Fruit fly (Drosophila melanogaster) whole organism, prepupa: ENCODE measurements around the gene CG13884.

Experiments
- CG10631 ChIP-seq: fragments of 200-800 bp; sonication (Bioruptor generic); optimal IDR thresholded peaks from 2 replicates; lab custom pipeline; 2016; ENCODE audit warnings: missing biosample characterization, missing genetic modification characterization
- CG10669 ChIP-seq: fragments of 200-800 bp; sonication (Bioruptor generic); optimal IDR thresholded peaks from 3 replicates; lab custom pipeline; 2018; ENCODE audit warnings: missing biosample characterization, mild to moderate bottlenecking, missing genetic modification characterization, moderate library complexity
- CG11762 ChIP-seq: fragments of 200-800 bp; sonication (Bioruptor generic); optimal IDR thresholded peaks from 3 replicates; lab custom pipeline; 2016; ENCODE audit warnings: missing biosample characterization, missing genetic modification characterization; ENCODE audit not compliant: insufficient read depth
- CG11902 ChIP-seq: fragments of 200-800 bp; sonication (Bioruptor generic); optimal IDR thresholded peaks from 3 replicates; lab custom pipeline; 2016; ENCODE audit warnings: missing biosample characterization, missing genetic modification characterization
- CG15336 ChIP-seq: fragments of 200-800 bp; sonication (Bioruptor generic); IDR thresholded peaks from 2 replicates; pipeline ENCODE4 v1.3.6; 2022; ENCODE audit warnings: missing biosample characterization, missing genetic modification characterization
- CG1621 ChIP-seq: fragments of 200-800 bp; sonication (Bioruptor generic); optimal IDR thresholded peaks from 3 replicates; lab custom pipeline; 2018; ENCODE audit warnings: missing biosample characterization, mild to moderate bottlenecking, missing genetic modification characterization
- CG3919 ChIP-seq: fragments of 200-800 bp; sonication (Bioruptor generic); optimal IDR thresholded peaks from 3 replicates; lab custom pipeline; 2016; ENCODE audit warnings: missing biosample characterization, missing genetic modification characterization
- CG6163 ChIP-seq: fragments of 200-800 bp; sonication (Bioruptor generic); IDR thresholded peaks from 3 replicates; pipeline ENCODE4 v1.3.6; 2022; ENCODE audit warnings: missing biosample characterization, missing genetic modification characterization
- CG6276 ChIP-seq: fragments of 200-800 bp; sonication (Bioruptor generic); optimal IDR thresholded peaks from 2 replicates; lab custom pipeline; 2017; ENCODE audit warnings: missing biosample characterization, mild to moderate bottlenecking, missing genetic modification characterization
- CG6792 ChIP-seq: fragments of 200-800 bp; sonication (Bioruptor generic); optimal IDR thresholded peaks from 3 replicates; lab custom pipeline; 2016; ENCODE audit warnings: missing biosample characterization, missing genetic modification characterization
- CG6808 ChIP-seq: fragments of 200-800 bp; sonication (Bioruptor generic); optimal IDR thresholded peaks from 3 replicates; lab custom pipeline; 2017; ENCODE audit warnings: missing biosample characterization, missing genetic modification characterization, mild to moderate bottlenecking, moderate library complexity, missing genetic modification reagents
- CG6854 ChIP-seq: fragments of 200-800 bp; sonication (Bioruptor generic); optimal IDR thresholded peaks from 2 replicates; lab custom pipeline; 2017; ENCODE audit warnings: missing biosample characterization, mild to moderate bottlenecking, missing genetic modification characterization
- CG8119 ChIP-seq: fragments of 200-800 bp; sonication (Bioruptor generic); IDR thresholded peaks from 3 replicates; pipeline ENCODE4 v1.3.6; 2022; ENCODE audit warnings: missing biosample characterization, missing genetic modification characterization
- CG8319 ChIP-seq: fragments of 200-800 bp; sonication (Bioruptor generic); optimal IDR thresholded peaks from 3 replicates; lab custom pipeline; 2016; ENCODE audit warnings: missing biosample characterization, missing genetic modification characterization
- CG8632 ChIP-seq: fragments of 200-800 bp; sonication (Bioruptor generic); optimal IDR thresholded peaks from 3 replicates; lab custom pipeline; 2016; ENCODE audit warnings: missing biosample characterization, missing genetic modification characterization
- CG9139 ChIP-seq: fragments of 200-800 bp; sonication (Bioruptor generic); optimal IDR thresholded peaks from 3 replicates; lab custom pipeline; 2017; ENCODE audit warnings: missing biosample characterization, mild to moderate bottlenecking, missing genetic modification characterization
- Eip75B ChIP-seq: fragments of 200-800 bp; sonication (Bioruptor generic); optimal IDR thresholded peaks from 3 replicates; lab custom pipeline; 2016; ENCODE audit warnings: missing biosample characterization, missing genetic modification characterization
- Eip78C ChIP-seq: fragments of 200-800 bp; sonication (Bioruptor generic); peaks from one replicate; lab custom pipeline; 2016; ENCODE audit warnings: missing biosample characterization, missing genetic modification characterization
- Eip93F ChIP-seq: fragments of 200-800 bp; sonication (Bioruptor generic); optimal IDR thresholded peaks from 2 replicates; lab custom pipeline; 2016; ENCODE audit warnings: missing biosample characterization, mild to moderate bottlenecking, missing genetic modification characterization
- Ets21C ChIP-seq: fragments of 200-800 bp; sonication (Bioruptor generic); optimal IDR thresholded peaks from 3 replicates; lab custom pipeline; 2016; ENCODE audit warnings: missing biosample characterization, missing genetic modification characterization
- Gug ChIP-seq: fragments of 200-800 bp; sonication (Bioruptor generic); IDR thresholded peaks from 2 replicates; pipeline ENCODE4 v1.3.6; 2022; ENCODE audit warnings: missing biosample characterization, missing genetic modification characterization
- Hr38 ChIP-seq: sonication (Bioruptor generic); optimal IDR thresholded peaks from 2 replicates; lab custom pipeline; 2016; ENCODE audit warnings: missing biosample characterization, missing genetic modification characterization
- Hr39 ChIP-seq: fragments of 200-800 bp; sonication (Bioruptor generic); optimal IDR thresholded peaks from 2 replicates; lab custom pipeline; 2016; ENCODE audit warnings: missing biosample characterization, missing genetic modification characterization
- Lpt ChIP-seq: fragments of 200-800 bp; sonication (Bioruptor generic); optimal IDR thresholded peaks from 3 replicates; lab custom pipeline; 2016; ENCODE audit warnings: missing biosample characterization, missing genetic modification characterization
- Met ChIP-seq: fragments of 200-800 bp; sonication (Bioruptor generic); optimal IDR thresholded peaks from 3 replicates; lab custom pipeline; 2016; ENCODE audit warnings: missing biosample characterization, missing genetic modification characterization
- OdsH ChIP-seq: fragments of 200-800 bp; sonication (Bioruptor generic); optimal IDR thresholded peaks from 3 replicates; lab custom pipeline; 2016; ENCODE audit warnings: missing biosample characterization, missing genetic modification characterization
- Smox ChIP-seq: fragments of 200-800 bp; sonication (Bioruptor generic); optimal IDR thresholded peaks from 3 replicates; lab custom pipeline; 2016; ENCODE audit warnings: missing biosample characterization, missing genetic modification characterization
- Sox102F ChIP-seq: fragments of 200-800 bp; sonication (Bioruptor generic); optimal IDR thresholded peaks from 2 replicates; lab custom pipeline; 2016; ENCODE audit warnings: missing biosample characterization, mild to moderate bottlenecking, missing genetic modification characterization
- Sox14 ChIP-seq: fragments of 200-800 bp; sonication (Bioruptor generic); optimal IDR thresholded peaks from 3 replicates; lab custom pipeline; 2016; ENCODE audit warnings: missing biosample characterization, missing genetic modification characterization
- acj6 ChIP-seq: fragments of 200-800 bp; sonication (Bioruptor generic); optimal IDR thresholded peaks from 3 replicates; lab custom pipeline; 2016; ENCODE audit warnings: missing biosample characterization, missing genetic modification characterization
- dac ChIP-seq: fragments of 200-800 bp; sonication (Bioruptor generic); optimal IDR thresholded peaks from 2 replicates; lab custom pipeline; 2017; ENCODE audit warnings: missing biosample characterization, mild to moderate bottlenecking, missing genetic modification characterization
- dsx ChIP-seq: fragments of 200-800 bp; optimal IDR thresholded peaks from 3 replicates; lab custom pipeline; 2019; ENCODE audit warnings: missing biosample characterization, mild to moderate bottlenecking, missing genetic modification characterization, moderate library complexity; ENCODE audit not compliant: poor library complexity, severe bottlenecking
- eg ChIP-seq: fragments of 200-800 bp; sonication (Bioruptor generic); IDR thresholded peaks from 3 replicates; pipeline ENCODE4 v1.3.6; 2022; ENCODE audit warnings: missing biosample characterization, missing genetic modification characterization
- esn ChIP-seq: fragments of 200-800 bp; sonication (Bioruptor generic); optimal IDR thresholded peaks from 2 replicates; lab custom pipeline; 2016; ENCODE audit warnings: missing biosample characterization, mild to moderate bottlenecking, missing genetic modification characterization, moderate library complexity
- fkh ChIP-seq: fragments of 200-800 bp; sonication (Bioruptor generic); optimal IDR thresholded peaks from 3 replicates; lab custom pipeline; 2017; ENCODE audit warnings: missing biosample characterization, mild to moderate bottlenecking, missing genetic modification characterization, moderate library complexity
- net ChIP-seq: fragments of 200-800 bp; sonication (Bioruptor generic); optimal IDR thresholded peaks from 3 replicates; lab custom pipeline; 2016; ENCODE audit warnings: missing biosample characterization, missing genetic modification characterization
- pdm3 ChIP-seq: fragments of 200-800 bp; sonication (Bioruptor generic); optimal IDR thresholded peaks from 3 replicates; lab custom pipeline; 2016; ENCODE audit warnings: missing biosample characterization, missing genetic modification characterization
- ss ChIP-seq, 2 experiments: fragments of 200-800 bp; sonication (Bioruptor generic); optimal IDR thresholded peaks; 2 replicates in 1 of 2; 3 replicates in 1 of 2; lab custom pipeline; 2017 to 2018; ENCODE audit warnings: mild to moderate bottlenecking in 2 of 2, missing biosample characterization in 2 of 2, missing genetic modification characterization in 2 of 2, moderate library complexity in 1 of 2
- svp ChIP-seq: fragments of 200-800 bp; sonication (Bioruptor generic); peaks from one replicate; lab custom pipeline; 2016; ENCODE audit warnings: missing biosample characterization, missing genetic modification characterization
- topi ChIP-seq: fragments of 200-800 bp; sonication (Bioruptor generic); optimal IDR thresholded peaks from 3 replicates; lab custom pipeline; 2016; ENCODE audit warnings: missing biosample characterization, missing genetic modification characterization
- vri ChIP-seq: fragments of 200-800 bp; sonication (Bioruptor generic); optimal IDR thresholded peaks from 3 replicates; lab custom pipeline; 2016; ENCODE audit warnings: missing biosample characterization, mild to moderate bottlenecking, missing genetic modification characterization

The CG13884 gene

dm6 chr3L:320798-321197 lies 45.4 kb downstream of the CG13884 start:
- no peak for TF ChIP-seq CG3919 (GFP tag; lab: Kevin White, UChicago)
- no peak for TF ChIP-seq topi (GFP tag; lab: Kevin White, UChicago)
- TF ChIP-seq dac (GFP tag; lab: Kevin White, UChicago) = no peak
- TF ChIP-seq Met (GFP tag; lab: Kevin White, UChicago) = no peak
- TF ChIP-seq CG6854 (GFP tag; lab: Kevin White, UChicago) = no peak
- no peak for TF ChIP-seq CG6163 (GFP tag; lab: Robert Waterston, UW)
- TF ChIP-seq OdsH = no peak
- TF ChIP-seq Lpt (GFP tag; lab: Kevin White, UChicago) = no peak
- TF ChIP-seq Sox102F = no peak
- no peak for TF ChIP-seq CG10669 (GFP tag; lab: Kevin White, UChicago)
- no peak for TF ChIP-seq Eip78C
- no peak for TF ChIP-seq dsx (GFP tag; lab: Kevin White, UChicago)
- TF ChIP-seq Smox (GFP tag; lab: Kevin White, UChicago) = no peak
- TF ChIP-seq acj6 (GFP tag; lab: Kevin White, UChicago) = no peak

dm6 chr3L:320010-320337 lies 46.3 kb downstream of the CG13884 start:
- TF ChIP-seq Hr38 (GFP tag; lab: Kevin White, UChicago) = no peak
- TF ChIP-seq Gug (GFP tag; lab: Robert Waterston, UW) = no peak
- no peak for TF ChIP-seq Sox102F
- peak; percentile 23 for TF ChIP-seq Eip78C
- no peak for TF ChIP-seq CG3919 (GFP tag; lab: Kevin White, UChicago)
- no peak for TF ChIP-seq Smox (GFP tag; lab: Kevin White, UChicago)
- no peak for TF ChIP-seq CG6163 (GFP tag; lab: Robert Waterston, UW)
- TF ChIP-seq svp (GFP tag; lab: Kevin White, UChicago) = no peak
- TF ChIP-seq CG15336 (GFP tag; lab: Robert Waterston, UW) = 0 out of 2 replicates have a peak, but pooled peaks have one; percentile 4
- no peak for TF ChIP-seq pdm3 (GFP tag; lab: Kevin White, UChicago)
- TF ChIP-seq CG10631 (GFP tag; lab: Kevin White, UChicago) = no peak

dm6 chr3L:319145-320009 lies 46.9 kb downstream of the CG13884 start, which contains the start of gene fwd:
TSS of gene fwd (minus strand) at chr3L:319884.
- TF ChIP-seq CG6854 (GFP tag; lab: Kevin White, UChicago) (peak; percentile 62), ss (GFP tag; optimal IDR thresholded peaks at IDR 0.05; lab: Kevin White, UChicago) (peak; percentile 66 to 73), Eip78C (peak; percentile 46), Lpt (GFP tag; lab: Kevin White, UChicago) (peak; percentile 19), CG1621 (peak; percentile 20), CG8319 (GFP tag; lab: Kevin White, UChicago) (no peak), fkh (peak; percentile 80), dsx (GFP tag; lab: Kevin White, UChicago) (peak; percentile 14), net (GFP tag; lab: Kevin White, UChicago) (no peak), svp (GFP tag; lab: Kevin White, UChicago) (peak; percentile 83), CG15336 (GFP tag; lab: Robert Waterston, UW) (0 out of 2 replicates have a peak, but pooled peaks have one; percentile 6), Sox14 (GFP tag; lab: Kevin White, UChicago) (peak; percentile 61), CG9139 (GFP tag; lab: Kevin White, UChicago) (peak; percentile 36), OdsH (no peak), CG6163 (GFP tag; lab: Robert Waterston, UW) (peak; percentile 30; the same call in 1 of the 3 replicates), vri (GFP tag; lab: Kevin White, UChicago) (no peak), CG6808 (peak; percentile 44)

- TF ChIP-seq dsx (GFP tag; lab: Kevin White, UChicago) (no peak), acj6 (GFP tag; lab: Kevin White, UChicago) (no peak), CG6792 (GFP tag; lab: Kevin White, UChicago) (no peak), CG8319 (GFP tag; lab: Kevin White, UChicago) (no peak), Hr39 (GFP tag; lab: Kevin White, UChicago) (no peak), CG8119 (GFP tag; lab: Robert Waterston, UW) (no peak), esn (no peak), Eip93F (GFP tag; lab: Kevin White, UChicago) (no peak), net (GFP tag; lab: Kevin White, UChicago) (no peak), eg (GFP tag; lab: Robert Waterston, UW) (no peak), CG10669 (GFP tag; lab: Kevin White, UChicago) (no peak), Gug (GFP tag; lab: Robert Waterston, UW) (no peak), Met (GFP tag; lab: Kevin White, UChicago) (no peak), CG6276 (GFP tag; lab: Kevin White, UChicago) (no peak), CG8632 (no peak), CG11902 (GFP tag; lab: Kevin White, UChicago) (no peak), CG11762 (GFP tag; lab: Kevin White, UChicago) (no peak), Ets21C (GFP tag; lab: Kevin White, UChicago) (no peak), Eip75B (GFP tag; lab: Kevin White, UChicago) (no peak), Eip78C (no peak)
Measured at dm6 chr3L:316784-317183, 49.5 kb downstream of the CG13884 start, which contains the start of gene ddbt. TSS of gene ddbt (plus strand) at chr3L:317084.
